Worm (Caenorhabditis elegans) whole organism, mixed stage, embryonic: ENCODE results near the gene fbxb-3.

ENCODE experiments used
- M03D4.4 ChIP-seq: sonication (generic microtip); optimal IDR thresholded peaks from 2 replicates; lab custom pipeline; 2017; ENCODE audit warnings: mild to moderate bottlenecking, missing genetic modification characterization, missing compliant biosample characterization
- bed-3 ChIP-seq: fragments of 200-800 bp; sonication (Bioruptor generic); optimal IDR thresholded peaks from 3 replicates; lab custom pipeline; 2018; ENCODE audit warnings: mild to moderate bottlenecking, missing genetic modification characterization, moderate library complexity, missing compliant biosample characterization
- blmp-1 ChIP-seq: fragments of 150-350 bp; optimal IDR thresholded peaks from 2 replicates; lab custom pipeline; 2014; ENCODE audit warnings: missing biosample characterization, missing genetic modification characterization
- ceh-39 ChIP-seq: fragments of 150-350 bp; optimal IDR thresholded peaks from 2 replicates; lab custom pipeline; 2014; ENCODE audit warnings: missing biosample characterization, missing genetic modification characterization
- ceh-43 ChIP-seq: fragments of 200-800 bp; sonication (Bioruptor generic); optimal IDR thresholded peaks from 2 replicates; lab custom pipeline; 2018; ENCODE audit warnings: mild to moderate bottlenecking, missing genetic modification characterization, moderate library complexity, missing compliant biosample characterization
- ceh-83 ChIP-seq: fragments of 200-800 bp; sonication (Bioruptor generic); optimal IDR thresholded peaks from 2 replicates; lab custom pipeline; 2018; ENCODE audit warnings: mild to moderate bottlenecking, missing genetic modification characterization, missing compliant biosample characterization
- ces-1 ChIP-seq: fragments of 150-350 bp; optimal IDR thresholded peaks from 2 replicates; lab custom pipeline; 2014; ENCODE audit warnings: missing biosample characterization, missing genetic modification reagents, missing genetic modification characterization
- cnd-1 ChIP-seq: fragments of 200-800 bp; sonication (Bioruptor generic); optimal IDR thresholded peaks from 2 replicates; lab custom pipeline; 2018; ENCODE audit warnings: mild to moderate bottlenecking, missing genetic modification characterization, missing compliant biosample characterization
- drap-1 ChIP-seq: fragments of 200-800 bp; sonication (Bioruptor generic); optimal IDR thresholded peaks from 3 replicates; lab custom pipeline; 2018; ENCODE audit warnings: mild to moderate bottlenecking, missing genetic modification characterization, missing compliant biosample characterization
- elt-1 ChIP-seq: sonication (generic microtip); optimal IDR thresholded peaks from 2 replicates; lab custom pipeline; 2017; ENCODE audit warnings: missing genetic modification characterization, mild to moderate bottlenecking, missing compliant biosample characterization, antibody characterized with exemption, moderate library complexity, borderline replicate concordance; ENCODE audit not compliant: insufficient read depth
- elt-3 ChIP-seq: fragments of 150-350 bp; optimal IDR thresholded peaks from 2 replicates; lab custom pipeline; 2014; ENCODE audit warnings: missing biosample characterization, missing genetic modification characterization
- flh-1 ChIP-seq: fragments of 200-800 bp; sonication (Bioruptor generic); optimal IDR thresholded peaks from 2 replicates; lab custom pipeline; 2018; ENCODE audit warnings: mild to moderate bottlenecking, missing genetic modification characterization, moderate library complexity, missing compliant biosample characterization
- ham-2 ChIP-seq: fragments of 200-800 bp; sonication (Bioruptor generic); optimal IDR thresholded peaks from 2 replicates; lab custom pipeline; 2018; ENCODE audit warnings: mild to moderate bottlenecking, missing genetic modification characterization, missing compliant biosample characterization
- hlh-1 ChIP-seq: fragments of 150-350 bp; optimal IDR thresholded peaks from 2 replicates; lab custom pipeline; 2014; ENCODE audit warnings: missing biosample characterization, missing genetic modification reagents, missing genetic modification characterization
- lin-13 ChIP-seq: fragments of 150-350 bp; optimal IDR thresholded peaks from 2 replicates; lab custom pipeline; 2014; ENCODE audit warnings: missing biosample characterization, missing genetic modification characterization
- lin-32 ChIP-seq: fragments of 200-800 bp; sonication (Bioruptor generic); optimal IDR thresholded peaks from 2 replicates; lab custom pipeline; 2018; ENCODE audit warnings: mild to moderate bottlenecking, missing genetic modification characterization, missing compliant biosample characterization
- lsy-2 ChIP-seq: fragments of 150-350 bp; optimal IDR thresholded peaks from 2 replicates; lab custom pipeline; 2014; ENCODE audit warnings: missing biosample characterization, missing genetic modification characterization
- mep-1 ChIP-seq: fragments of 150-350 bp; optimal IDR thresholded peaks from 2 replicates; lab custom pipeline; 2017; ENCODE audit warnings: missing biosample characterization, missing genetic modification reagents, missing genetic modification characterization, inconsistent platforms
- mls-2 ChIP-seq: sonication (generic microtip); optimal IDR thresholded peaks from 2 replicates; lab custom pipeline; 2016; ENCODE audit warnings: mild to moderate bottlenecking, missing genetic modification characterization, moderate library complexity, missing compliant biosample characterization
- nhr-2 ChIP-seq: fragments of 150-350 bp; optimal IDR thresholded peaks from 2 replicates; lab custom pipeline; 2014; ENCODE audit warnings: missing biosample characterization, missing genetic modification characterization
- nhr-237 ChIP-seq: fragments of 150-350 bp; optimal IDR thresholded peaks from 2 replicates; lab custom pipeline; 2014; ENCODE audit warnings: missing biosample characterization, missing genetic modification characterization
- nhr-28 ChIP-seq: fragments of 150-350 bp; optimal IDR thresholded peaks from 2 replicates; lab custom pipeline; 2014; ENCODE audit warnings: missing biosample characterization, missing genetic modification characterization
- nhr-76 ChIP-seq: sonication (generic microtip); optimal IDR thresholded peaks from 2 replicates; lab custom pipeline; 2017; ENCODE audit warnings: missing biosample characterization, missing genetic modification characterization
- pha-4 ChIP-seq: fragments of 150-350 bp; optimal IDR thresholded peaks from 2 replicates; lab custom pipeline; 2018; ENCODE audit warnings: missing biosample characterization, missing genetic modification reagents, missing genetic modification characterization
- sem-2 ChIP-seq: fragments of 200-800 bp; sonication (Bioruptor generic); optimal IDR thresholded peaks from 2 replicates; lab custom pipeline; 2018; ENCODE audit warnings: mild to moderate bottlenecking, missing genetic modification characterization, missing compliant biosample characterization
- sptf-1 ChIP-seq: sonication (generic microtip); optimal IDR thresholded peaks from 2 replicates; lab custom pipeline; 2017; ENCODE audit warnings: mild to moderate bottlenecking, missing genetic modification characterization, moderate library complexity, missing compliant biosample characterization
- tbx-8 ChIP-seq: fragments of 200-800 bp; sonication (Bioruptor generic); optimal IDR thresholded peaks from 2 replicates; lab custom pipeline; 2018; ENCODE audit warnings: mild to moderate bottlenecking, missing genetic modification characterization, moderate library complexity, missing compliant biosample characterization
- unc-120 ChIP-seq: sonication (generic microtip); optimal IDR thresholded peaks from 2 replicates; lab custom pipeline; 2017; ENCODE audit warnings: missing genetic modification characterization, missing compliant biosample characterization; ENCODE audit not compliant: poor library complexity, severe bottlenecking
- unc-39 ChIP-seq: fragments of 150-350 bp; optimal IDR thresholded peaks from 2 replicates; lab custom pipeline; 2014; ENCODE audit warnings: missing biosample characterization, missing genetic modification characterization
- zip-8 ChIP-seq: fragments of 150-350 bp; optimal IDR thresholded peaks from 2 replicates; lab custom pipeline; 2014; ENCODE audit warnings: missing biosample characterization, missing genetic modification characterization
- ztf-11 ChIP-seq: fragments of 150-350 bp; optimal IDR thresholded peaks from 2 replicates; lab custom pipeline; 2014; ENCODE audit warnings: missing biosample characterization, missing genetic modification characterization

fbxb-3 gene

ce11 chrIV:11867652-11868232 lies 29.0 kb downstream of the fbxb-3 start (continued):
- peak; percentile 96 for TF ChIP-seq lin-32 (GFP tag; lab: Kevin White, UChicago)

DNA sequence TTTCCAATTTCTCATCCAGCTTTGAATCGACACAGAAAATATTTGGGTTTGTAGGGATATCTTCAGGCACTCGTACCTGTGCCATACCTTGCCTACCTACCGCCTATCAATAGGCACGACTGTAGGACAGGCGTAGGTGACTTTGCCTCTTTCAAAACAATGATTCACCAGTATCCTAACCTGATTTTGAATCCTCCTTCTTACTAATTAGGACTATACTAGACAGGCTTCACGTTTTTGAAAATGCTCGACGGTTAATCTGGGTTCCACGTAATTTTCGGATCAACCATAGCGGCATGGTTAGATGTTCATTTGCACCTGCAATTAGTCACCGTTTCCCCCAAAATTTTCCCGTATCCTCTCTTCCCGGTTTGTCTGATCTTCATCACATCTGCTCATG lies 29.7 kb downstream of the fbxb-3 start:
- TF ChIP-seq pha-4 (tag; lab: Kevin White, UChicago) (no peak), ceh-83 (GFP tag; lab: Kevin White, UChicago) (no peak), ceh-43 (GFP tag; lab: Kevin White, UChicago) (peak; percentile 41)

DNA sequence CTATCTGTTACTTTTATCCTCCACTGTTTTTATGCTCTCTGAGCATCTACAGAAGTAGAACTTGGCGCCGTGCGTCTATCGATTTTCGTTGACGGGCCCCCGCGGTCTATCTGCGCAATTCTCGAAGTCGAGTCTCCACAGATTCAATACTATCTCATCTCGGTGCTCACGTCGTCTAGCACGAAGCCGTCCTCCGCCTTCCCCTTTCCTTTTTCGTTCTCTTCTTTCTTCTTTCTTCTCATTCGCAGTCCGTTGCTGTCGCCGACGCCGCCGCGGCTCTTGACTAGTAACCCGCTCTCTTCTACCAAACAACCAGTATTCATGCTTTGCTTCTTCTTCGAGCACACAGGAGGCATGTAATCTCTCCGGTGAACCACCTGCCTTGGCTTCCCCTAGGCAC lies 32.3 kb downstream of the fbxb-3 start:
- peak; percentile 41 for TF ChIP-seq lin-32 (GFP tag; lab: Kevin White, UChicago)
- no peak for TF ChIP-seq sem-2
- no peak for TF ChIP-seq tbx-8
- peak; percentile 47 for TF ChIP-seq cnd-1
- TF ChIP-seq ztf-11 (tag; lab: Kevin White, UChicago), result no peak
- TF ChIP-seq mls-2 (tag; lab: Kevin White, UChicago), result no peak
- TF ChIP-seq hlh-1 (tag; lab: Kevin White, UChicago), result no peak
- TF ChIP-seq nhr-76 (tag; lab: Kevin White, UChicago), result no peak
- no peak for TF ChIP-seq lin-13 (tag; lab: Kevin White, UChicago)
- no peak for TF ChIP-seq ceh-43 (GFP tag; lab: Kevin White, UChicago)
- no peak for TF ChIP-seq zip-8 (tag; lab: Kevin White, UChicago)
- no peak for TF ChIP-seq unc-39 (tag; lab: Kevin White, UChicago)
- no peak for TF ChIP-seq nhr-28
- peak; percentile 4 for TF ChIP-seq mep-1 (tag; lab: Kevin White, UChicago)
- no peak for TF ChIP-seq nhr-237 (tag; lab: Kevin White, UChicago)
- TF ChIP-seq drap-1 (GFP tag; lab: Kevin White, UChicago), result no peak
- peak; percentile 42 for TF ChIP-seq ces-1 (GFP tag; lab: Kevin White, UChicago)
- TF ChIP-seq bed-3 (GFP tag; lab: Kevin White, UChicago), result no peak
- TF ChIP-seq, all 35 proteins: peak for 4

- TF ChIP-seq ham-2 (GFP tag; lab: Kevin White, UChicago) (no peak), lin-32 (GFP tag; lab: Kevin White, UChicago) (no peak), blmp-1 (no peak), sptf-1 (peak; percentile 4), ces-1 (GFP tag; lab: Kevin White, UChicago) (peak; percentile 58), lsy-2 (tag; lab: Kevin White, UChicago) (no peak), ceh-83 (GFP tag; lab: Kevin White, UChicago) (no peak)
Measured at ce11 chrIV:11871898-11872297, 33.1 kb downstream of the fbxb-3 start.

- no peak for TF ChIP-seq flh-1 (GFP tag; lab: Kevin White, UChicago)
- TF ChIP-seq lin-13 (tag; lab: Kevin White, UChicago), result no peak
- no peak for TF ChIP-seq elt-3 (tag; lab: Kevin White, UChicago)
- no peak for TF ChIP-seq nhr-76 (tag; lab: Kevin White, UChicago)
- no peak for TF ChIP-seq hlh-1 (tag; lab: Kevin White, UChicago)
- TF ChIP-seq ceh-39 (tag; lab: Kevin White, UChicago), result no peak
- no peak for TF ChIP-seq nhr-28
- TF ChIP-seq ceh-43 (GFP tag; lab: Kevin White, UChicago), result no peak
- TF ChIP-seq mep-1 (tag; lab: Kevin White, UChicago), result no peak
- TF ChIP-seq tbx-8, result no peak
- no peak for TF ChIP-seq nhr-237 (tag; lab: Kevin White, UChicago)
- TF ChIP-seq ham-2 (GFP tag; lab: Kevin White, UChicago), result no peak
- no peak for TF ChIP-seq nhr-2
- no peak for TF ChIP-seq sem-2
- TF ChIP-seq unc-120 (tag; lab: Kevin White, UChicago), result no peak
- no peak for TF ChIP-seq mls-2 (tag; lab: Kevin White, UChicago)
- TF ChIP-seq lsy-2 (tag; lab: Kevin White, UChicago), result no peak
- no peak for TF ChIP-seq M03D4.4 (tag; lab: Kevin White, UChicago)
- no peak for TF ChIP-seq blmp-1
- TF ChIP-seq elt-1 (tag; lab: Kevin White, UChicago), result no peak
Measured at ce11 chrIV:11877674-11878073, 38.9 kb downstream of the fbxb-3 start, which contains the start of gene pph-2. Gene pph-2, minus strand, starts transcription at chrIV:11877774.
